Worm (Caenorhabditis elegans): ENCODE results near the gene F13A2.10.

ce11 chrV:4421475-4421874 is 35.4 kb upstream of the F13A2.10 start, which contains the start of gene skr-14:
- no peak for TF ChIP-seq ztf-16 (tag; optimal IDR thresholded peaks at IDR 0.05)
- TF ChIP-seq unc-86 (tag; optimal IDR thresholded peaks at IDR 0.05), result no peak
- no peak for TF ChIP-seq pha-4 (tag; optimal IDR thresholded peaks at IDR 0.05)
- no peak for TF ChIP-seq F13H6.1 (tag; optimal IDR thresholded peaks at IDR 0.05)
